Worm (Caenorhabditis elegans) whole organism, L4 larva: ENCODE data around the gene ttr-30.

ENCODE experiments used
- F10B5.3 ChIP-seq: sonication (generic microtip); optimal IDR thresholded peaks from 2 replicates; lab custom pipeline; 2016; ENCODE audit warnings: mild to moderate bottlenecking, missing genetic modification characterization, missing compliant biosample characterization
- F26F4.8 ChIP-seq: fragments of 200-800 bp; sonication (Bioruptor generic); conservative IDR thresholded peaks from 2 replicates; pipeline ENCODE4 v1.3.6; 2022; ENCODE audit warnings: missing genetic modification characterization, missing compliant biosample characterization
- R02D3.7 ChIP-seq: fragments of 150-350 bp; sonication (generic microtip); optimal IDR thresholded peaks from 3 replicates; lab custom pipeline; 2014; ENCODE audit warnings: missing biosample characterization, missing genetic modification characterization
- T26A8.4 ChIP-seq: fragments of 200-800 bp; sonication (Bioruptor generic); IDR thresholded peaks from 2 replicates; pipeline ENCODE4 v1.3.6; 2022; ENCODE audit warnings: missing genetic modification characterization, missing compliant biosample characterization
- Y5F2A.4 ChIP-seq: fragments of 200-800 bp; sonication (Bioruptor generic); optimal IDR thresholded peaks from 2 replicates; lab custom pipeline; 2018; ENCODE audit warnings: mild to moderate bottlenecking, missing genetic modification characterization, missing compliant biosample characterization
- aha-1 ChIP-seq: fragments of 150-350 bp; peaks from one replicate; lab custom pipeline; 2014; ENCODE audit warnings: missing biosample characterization, missing genetic modification characterization
- attf-4 ChIP-seq: sonication (generic microtip); optimal IDR thresholded peaks from 3 replicates; lab custom pipeline; 2017; ENCODE audit warnings: missing biosample characterization, missing genetic modification characterization
- ceh-20 ChIP-seq: fragments of 200-800 bp; sonication (Bioruptor generic); IDR thresholded peaks from 2 replicates; pipeline ENCODE4 v1.3.6; 2022; ENCODE audit warnings: missing genetic modification reagents, missing genetic modification characterization, missing compliant biosample characterization
- ceh-28 ChIP-seq: fragments of 150-350 bp; optimal IDR thresholded peaks from 2 replicates; lab custom pipeline; 2014; ENCODE audit warnings: missing biosample characterization, missing genetic modification reagents, missing genetic modification characterization
- ceh-62 ChIP-seq: sonication (generic microtip); optimal IDR thresholded peaks from 2 replicates; lab custom pipeline; 2017; ENCODE audit warnings: missing biosample characterization, missing genetic modification characterization
- dmd-6 ChIP-seq: fragments of 200-800 bp; sonication (Bioruptor generic); IDR thresholded peaks from 2 replicates; pipeline ENCODE4 v1.3.6; 2022; ENCODE audit warnings: missing genetic modification reagents, missing genetic modification characterization, missing compliant biosample characterization
- dmd-8 ChIP-seq: fragments of 200-800 bp; sonication (Bioruptor generic); IDR thresholded peaks from 2 replicates; pipeline ENCODE4 v1.3.6; 2022; ENCODE audit warnings: missing genetic modification characterization, missing compliant biosample characterization
- dpl-1 ChIP-seq: fragments of 150-350 bp; optimal IDR thresholded peaks from 2 replicates; lab custom pipeline; 2014; ENCODE audit warnings: missing biosample characterization, missing genetic modification reagents, missing genetic modification characterization
- duxl-1 ChIP-seq: sonication (generic microtip); optimal IDR thresholded peaks from 2 replicates; lab custom pipeline; 2016; ENCODE audit warnings: mild to moderate bottlenecking, missing genetic modification characterization, moderate library complexity, missing compliant biosample characterization; ENCODE audit not compliant: poor library complexity
- egl-27 ChIP-seq: sonication (generic microtip); optimal IDR thresholded peaks from 3 replicates; lab custom pipeline; 2017; ENCODE audit warnings: missing biosample characterization, missing genetic modification reagents, missing genetic modification characterization
- fkh-10 ChIP-seq: fragments of 150-350 bp; optimal IDR thresholded peaks from 2 replicates; lab custom pipeline; 2014; ENCODE audit warnings: missing biosample characterization, missing genetic modification reagents, missing genetic modification characterization
- hlh-30 ChIP-seq: sonication (generic microtip); optimal IDR thresholded peaks from 2 replicates; lab custom pipeline; 2017; ENCODE audit warnings: antibody characterized with exemption, mild to moderate bottlenecking, missing genetic modification characterization, missing compliant biosample characterization; ENCODE audit not compliant: insufficient read depth
- hmg-1.1 ChIP-seq: fragments of 200-800 bp; sonication (Bioruptor generic); IDR thresholded peaks from 2 replicates; pipeline ENCODE4 v1.3.6; 2022; ENCODE audit warnings: missing genetic modification reagents, missing genetic modification characterization, missing compliant biosample characterization
- lin-1 ChIP-seq: fragments of 200-800 bp; sonication (Bioruptor generic); IDR thresholded peaks from 2 replicates; pipeline ENCODE4 v1.3.6; 2022; ENCODE audit warnings: missing genetic modification reagents, missing genetic modification characterization, missing compliant biosample characterization
- lin-15B ChIP-seq: fragments of 150-350 bp; sonication (generic microtip); optimal IDR thresholded peaks from 3 replicates; lab custom pipeline; 2014; ENCODE audit warnings: missing biosample characterization, missing genetic modification characterization
- lsy-2 ChIP-seq, 2 experiments: fragments of 150-350 bp in 1 of 2; sonication (generic microtip) in 1 of 2; optimal IDR thresholded peaks; 2 replicates each; lab custom pipeline; 2014 to 2017; ENCODE audit warnings: missing biosample characterization in 2 of 2, missing genetic modification characterization in 2 of 2
- mdl-1 ChIP-seq, 2 experiments: fragments of 150-350 bp in 1 of 2; sonication (generic microtip) in 1 of 2; optimal IDR thresholded peaks; 2 replicates each; lab custom pipeline; 2014 to 2017; ENCODE audit warnings: missing biosample characterization in 2 of 2, missing genetic modification characterization in 2 of 2
- mep-1 ChIP-seq: fragments of 150-350 bp; sonication (generic microtip); optimal IDR thresholded peaks from 3 replicates; lab custom pipeline; 2014; ENCODE audit warnings: missing biosample characterization, missing genetic modification characterization
- mxl-3 ChIP-seq: fragments of 200-800 bp; sonication (Bioruptor generic); optimal IDR thresholded peaks from 2 replicates; lab custom pipeline; 2018; ENCODE audit warnings: mild to moderate bottlenecking, missing genetic modification characterization, missing compliant biosample characterization
- nhr-10 ChIP-seq: fragments of 150-350 bp; optimal IDR thresholded peaks from 2 replicates; lab custom pipeline; 2014; ENCODE audit warnings: missing biosample characterization, missing genetic modification characterization
- nhr-102 ChIP-seq: sonication (generic microtip); optimal IDR thresholded peaks from 2 replicates; lab custom pipeline; 2016; ENCODE audit warnings: mild to moderate bottlenecking, missing genetic modification characterization, moderate library complexity, missing compliant biosample characterization
- nhr-111 ChIP-seq: fragments of 200-800 bp; sonication (Bioruptor generic); optimal IDR thresholded peaks from 2 replicates; lab custom pipeline; 2018; ENCODE audit warnings: mild to moderate bottlenecking, missing genetic modification characterization, missing compliant biosample characterization
- nhr-25 ChIP-seq: sonication (generic microtip); optimal IDR thresholded peaks from 2 replicates; lab custom pipeline; 2017; ENCODE audit warnings: missing genetic modification characterization, mild to moderate bottlenecking, missing compliant biosample characterization, antibody characterized with exemption, moderate library complexity, borderline replicate concordance; ENCODE audit not compliant: insufficient read depth
- nhr-41 ChIP-seq: fragments of 200-800 bp; sonication (Bioruptor generic); IDR thresholded peaks from 2 replicates; pipeline ENCODE4 v1.3.6; 2022; ENCODE audit warnings: missing genetic modification reagents, missing genetic modification characterization, missing compliant biosample characterization
- nhr-48 ChIP-seq: sonication (generic microtip); optimal IDR thresholded peaks from 2 replicates; lab custom pipeline; 2016; ENCODE audit warnings: mild to moderate bottlenecking, missing genetic modification characterization, missing compliant biosample characterization
- php-3 ChIP-seq: fragments of 200-800 bp; sonication (Bioruptor generic); IDR thresholded peaks from 2 replicates; pipeline ENCODE4 v1.3.6; 2022; ENCODE audit warnings: missing genetic modification reagents, missing genetic modification characterization, missing compliant biosample characterization
- pqm-1 ChIP-seq: sonication (generic microtip); optimal IDR thresholded peaks from 2 replicates; lab custom pipeline; 2017; ENCODE audit warnings: missing biosample characterization, missing genetic modification characterization
- rbr-2 ChIP-seq: sonication (generic microtip); optimal IDR thresholded peaks from 2 replicates; lab custom pipeline; 2016; ENCODE audit warnings: missing genotype, missing genetic modification characterization, missing compliant biosample characterization
- sdz-12 ChIP-seq: fragments of 200-800 bp; sonication (Bioruptor generic); optimal IDR thresholded peaks from 2 replicates; lab custom pipeline; 2018; ENCODE audit warnings: mild to moderate bottlenecking, missing genetic modification characterization, missing compliant biosample characterization
- set-16 ChIP-seq: fragments of 200-800 bp; sonication (Bioruptor generic); IDR thresholded peaks from 2 replicates; pipeline ENCODE4 v1.3.6; 2022; ENCODE audit warnings: missing genetic modification reagents, missing genetic modification characterization, missing compliant biosample characterization
- snpc-1.2 ChIP-seq: fragments of 200-800 bp; sonication (Bioruptor generic); IDR thresholded peaks from 2 replicates; pipeline ENCODE4 v1.3.6; 2022; ENCODE audit warnings: missing genetic modification reagents, missing genetic modification characterization, missing compliant biosample characterization
- spr-1 ChIP-seq: sonication (generic microtip); optimal IDR thresholded peaks from 2 replicates; lab custom pipeline; 2016; ENCODE audit warnings: mild to moderate bottlenecking, missing genetic modification characterization, missing compliant biosample characterization
- spr-3 ChIP-seq: fragments of 200-800 bp; sonication (Bioruptor generic); optimal IDR thresholded peaks from 2 replicates; lab custom pipeline; 2018; ENCODE audit warnings: mild to moderate bottlenecking, missing genetic modification characterization, missing compliant biosample characterization
- tag-97 ChIP-seq: fragments of 200-800 bp; sonication (Bioruptor generic); IDR thresholded peaks from 2 replicates; pipeline ENCODE4 v1.3.6; 2022; ENCODE audit warnings: missing genetic modification characterization, missing compliant biosample characterization
- unc-62 ChIP-seq, 3 experiments: fragments of 150-350 bp in 1 of 3; sonication (generic microtip); optimal IDR thresholded peaks in 2 of 3; peaks in 1 of 3; 1 replicate in 1 of 3; 2 replicates in 2 of 3; lab custom pipeline; 2014 to 2017; ENCODE audit warnings: missing biosample characterization in 3 of 3, missing genetic modification characterization in 3 of 3, missing genetic modification reagents in 3 of 3, missing genotype in 1 of 3
- zip-11 ChIP-seq: fragments of 200-800 bp; sonication (Bioruptor generic); IDR thresholded peaks from 2 replicates; pipeline ENCODE4 v1.3.6; 2022; ENCODE audit warnings: missing genetic modification characterization, missing compliant biosample characterization
- zip-2 ChIP-seq: fragments of 150-350 bp; optimal IDR thresholded peaks from 2 replicates; lab custom pipeline; 2014; ENCODE audit warnings: missing biosample characterization, missing genetic modification characterization
- ztf-7 ChIP-seq: fragments of 150-350 bp; optimal IDR thresholded peaks from 2 replicates; lab custom pipeline; 2014; ENCODE audit warnings: missing biosample characterization, missing genetic modification characterization

Gene ttr-30

ce11 chrX:7323604-7324003, 7.1 kb upstream of the ttr-30 start (continued):
- TF ChIP-seq Y5F2A.4 (GFP tag; lab: Kevin White, UChicago) (peak; percentile 34), F26F4.8 (GFP tag; lab: Robert Waterston, UW) (peak; percentile 76), fkh-10 (no peak), ceh-62 (tag; lab: Kevin White, UChicago) (no peak), spr-3 (GFP tag; lab: Kevin White, UChicago) (no peak), T26A8.4 (GFP tag; lab: Robert Waterston, UW) (peak; percentile 77), ceh-28 (tag; lab: Kevin White, UChicago) (no peak), dmd-8 (GFP tag; lab: Robert Waterston, UW) (peak; percentile 87), nhr-48 (tag; lab: Kevin White, UChicago) (peak; percentile 70), zip-11 (GFP tag; lab: Robert Waterston, UW) (0 out of 2 replicates have a peak, but pooled peaks have one; percentile 63), spr-1 (tag; lab: Kevin White, UChicago) (peak; percentile 42), sdz-12 (GFP tag; lab: Kevin White, UChicago) (peak; percentile 36), lsy-2 (tag; optimal IDR thresholded peaks at IDR 0.05; lab: Kevin White, UChicago) (peak in 1 of 2 experiments; percentile 6), mdl-1 (tag; optimal IDR thresholded peaks at IDR 0.05; lab: Kevin White, UChicago) (no peak), ztf-7 (tag; lab: Kevin White, UChicago) (peak; percentile 75), lin-15B (tag; lab: Kevin White, UChicago) (no peak), nhr-111 (peak; percentile 72), snpc-1.2 (GFP tag; lab: Robert Waterston, UW) (peak; percentile 86), pqm-1 (tag; lab: Kevin White, UChicago) (no peak), egl-27 (no peak), duxl-1 (peak; percentile 20), rbr-2 (tag; lab: Kevin White, UChicago) (peak; percentile 42), ceh-20 (0 out of 2 replicates have a peak, but pooled peaks have one; percentile 33), dmd-6 (GFP tag; lab: Robert Waterston, UW) (peak; percentile 68), php-3 (peak; percentile 61; the same call in 1 of the 2 replicates), lin-1 (GFP tag; lab: Robert Waterston, UW) (peak; percentile 81), hmg-1.1 (GFP tag; lab: Robert Waterston, UW) (peak; percentile 45; the same call in 1 of the 2 replicates), nhr-102 (peak; percentile 67), zip-2 (tag; lab: Kevin White, UChicago) (peak; percentile 2), mxl-3 (GFP tag; lab: Kevin White, UChicago) (peak; percentile 51), tag-97 (GFP tag; lab: Robert Waterston, UW) (no peak)

ce11 chrX:7326967-7327651, 3.6 kb upstream of the ttr-30 start, which contains the start of gene sng-1:
Gene sng-1, plus strand, starts transcription at chrX:7327601.
- peak in 1 of 2 experiments; percentile 85 for TF ChIP-seq unc-62 (GFP tag; optimal IDR thresholded peaks at IDR 0.05 in 1 of 2; lab: Kevin White, UChicago)
- TF ChIP-seq unc-62 (tag; optimal IDR thresholded peaks at IDR 0.05; lab: Kevin White, UChicago) = no peak
- TF ChIP-seq mep-1 = peak; percentile 37
- peak; percentile 40; the same call in 1 of the 2 replicates for TF ChIP-seq hmg-1.1 (GFP tag; lab: Robert Waterston, UW)
- peak; percentile 89 for TF ChIP-seq aha-1
- peak; percentile 3 for TF ChIP-seq fkh-10
- no peak for TF ChIP-seq nhr-10 (tag; lab: Kevin White, UChicago)
- TF ChIP-seq dpl-1 (GFP tag; lab: Kevin White, UChicago) = no peak
- no peak for TF ChIP-seq nhr-25 (tag; lab: Kevin White, UChicago)
- TF ChIP-seq R02D3.7 (tag; lab: Kevin White, UChicago) = no peak
- no peak for TF ChIP-seq mxl-3 (GFP tag; lab: Kevin White, UChicago)
- TF ChIP-seq lin-1 (GFP tag; lab: Robert Waterston, UW) = no peak
- no peak for TF ChIP-seq hlh-30 (tag; lab: Kevin White, UChicago)
- no peak for TF ChIP-seq nhr-41 (GFP tag; lab: Robert Waterston, UW)
- no peak for TF ChIP-seq nhr-102
- no peak for TF ChIP-seq F10B5.3 (tag; lab: Kevin White, UChicago)
- peak; percentile 38; the same call in 1 of the 2 replicates for TF ChIP-seq set-16 (GFP tag; lab: Robert Waterston, UW)
- TF ChIP-seq attf-4 (tag; lab: Kevin White, UChicago) = no peak
- TF ChIP-seq, all 104 proteins: peak for 6
